Worm (Caenorhabditis elegans) whole organism, early embryonic: ENCODE results near the gene txbp-3.

Experiments
- ama-1 ChIP-seq: fragments of 150-350 bp; optimal IDR thresholded peaks from 2 replicates; lab custom pipeline; 2014
- ets-7 ChIP-seq: sonication (generic microtip); optimal IDR thresholded peaks from 2 replicates; lab custom pipeline; 2016; ENCODE audit warnings: missing genotype, missing genetic modification characterization, missing compliant biosample characterization
- flt-1 ChIP-seq: fragments of 200-800 bp; sonication (Bioruptor generic); IDR thresholded peaks from 2 replicates; pipeline ENCODE4 v1.3.6; 2022; ENCODE audit warnings: missing genetic modification characterization, missing compliant biosample characterization
- hmg-4 ChIP-seq: fragments of 200-800 bp; sonication (Bioruptor generic); optimal IDR thresholded peaks from 2 replicates; lab custom pipeline; 2018; ENCODE audit warnings: mild to moderate bottlenecking, missing genetic modification characterization, missing compliant biosample characterization
- pes-1 ChIP-seq: fragments of 200-800 bp; sonication (Bioruptor generic); IDR thresholded peaks from 2 replicates; pipeline ENCODE4 v1.3.6; 2022; ENCODE audit warnings: missing genetic modification reagents, missing genetic modification characterization, missing compliant biosample characterization
- scrt-1 ChIP-seq: fragments of 200-800 bp; sonication (Bioruptor generic); IDR thresholded peaks from 2 replicates; pipeline ENCODE4 v1.3.6; 2022; ENCODE audit warnings: missing genetic modification characterization, missing compliant biosample characterization
- tbx-11 ChIP-seq: fragments of 200-800 bp; sonication (Bioruptor generic); IDR thresholded peaks from 2 replicates; pipeline ENCODE4 v1.3.6; 2022; ENCODE audit warnings: missing genetic modification characterization, missing compliant biosample characterization
- tra-4 ChIP-seq: sonication (generic microtip); optimal IDR thresholded peaks from 2 replicates; lab custom pipeline; 2017; ENCODE audit warnings: missing genetic modification characterization, missing compliant biosample characterization

- no peak for TF ChIP-seq tbx-11 (GFP tag; lab: Robert Waterston, UW)
- TF ChIP-seq hmg-4, result no peak
- TF ChIP-seq ama-1 (lab: Kevin White, UChicago), result no peak
- TF ChIP-seq ets-7 (tag; lab: Kevin White, UChicago), result no peak
- no peak for TF ChIP-seq scrt-1 (GFP tag; lab: Robert Waterston, UW)
- no peak for TF ChIP-seq flt-1 (GFP tag; lab: Robert Waterston, UW)
- no peak for TF ChIP-seq pes-1 (GFP tag; lab: Robert Waterston, UW)
- no peak for TF ChIP-seq tra-4 (tag; lab: Kevin White, UChicago)
Observed at ce11 chrIII:5030629-5031028, 16.6 kb downstream of the txbp-3 start, which contains the start of gene klp-6.
